Fruit fly (Drosophila melanogaster) whole organism, prepupa: Measurements from ENCODE around the gene CG13998.

ENCODE experiments used
- Blimp-1 ChIP-seq: fragments of 200-800 bp; sonication (Bioruptor generic); optimal IDR thresholded peaks from 3 replicates; lab custom pipeline; 2017; ENCODE audit warnings: missing biosample characterization, missing genetic modification characterization, mild to moderate bottlenecking, moderate library complexity, missing genetic modification reagents
- CG10669 ChIP-seq: fragments of 200-800 bp; sonication (Bioruptor generic); optimal IDR thresholded peaks from 3 replicates; lab custom pipeline; 2018; ENCODE audit warnings: missing biosample characterization, mild to moderate bottlenecking, missing genetic modification characterization, moderate library complexity
- CG11294 ChIP-seq: fragments of 200-800 bp; sonication (Bioruptor generic); IDR thresholded peaks from 2 replicates; pipeline ENCODE4 v1.3.6; 2022; ENCODE audit warnings: missing biosample characterization, missing genetic modification characterization
- CG11762 ChIP-seq: fragments of 200-800 bp; sonication (Bioruptor generic); optimal IDR thresholded peaks from 3 replicates; lab custom pipeline; 2016; ENCODE audit warnings: missing biosample characterization, missing genetic modification characterization; ENCODE audit not compliant: insufficient read depth
- CG11902 ChIP-seq: fragments of 200-800 bp; sonication (Bioruptor generic); optimal IDR thresholded peaks from 3 replicates; lab custom pipeline; 2016; ENCODE audit warnings: missing biosample characterization, missing genetic modification characterization
- CG15336 ChIP-seq: fragments of 200-800 bp; sonication (Bioruptor generic); IDR thresholded peaks from 2 replicates; pipeline ENCODE4 v1.3.6; 2022; ENCODE audit warnings: missing biosample characterization, missing genetic modification characterization
- CG1621 ChIP-seq: fragments of 200-800 bp; sonication (Bioruptor generic); optimal IDR thresholded peaks from 3 replicates; lab custom pipeline; 2018; ENCODE audit warnings: missing biosample characterization, mild to moderate bottlenecking, missing genetic modification characterization
- CG16779 ChIP-seq: fragments of 200-800 bp; sonication (Bioruptor generic); optimal IDR thresholded peaks from 3 replicates; lab custom pipeline; 2017; ENCODE audit warnings: missing biosample characterization, mild to moderate bottlenecking, missing genetic modification characterization
- CG3032 ChIP-seq: fragments of 200-800 bp; optimal IDR thresholded peaks from 2 replicates; lab custom pipeline; 2019; ENCODE audit warnings: missing biosample characterization, mild to moderate bottlenecking, missing genetic modification characterization, moderate library complexity
- CG32006 ChIP-seq: fragments of 200-800 bp; sonication (Bioruptor generic); optimal IDR thresholded peaks from 3 replicates; lab custom pipeline; 2017; ENCODE audit warnings: missing biosample characterization, mild to moderate bottlenecking, missing genetic modification characterization
- CG3919 ChIP-seq: fragments of 200-800 bp; sonication (Bioruptor generic); optimal IDR thresholded peaks from 3 replicates; lab custom pipeline; 2016; ENCODE audit warnings: missing biosample characterization, missing genetic modification characterization
- CG4318 ChIP-seq: fragments of 200-800 bp; sonication (Bioruptor generic); optimal IDR thresholded peaks from 3 replicates; lab custom pipeline; 2017; ENCODE audit warnings: missing biosample characterization, mild to moderate bottlenecking, missing genetic modification characterization
- CG6276 ChIP-seq: fragments of 200-800 bp; sonication (Bioruptor generic); optimal IDR thresholded peaks from 2 replicates; lab custom pipeline; 2017; ENCODE audit warnings: missing biosample characterization, mild to moderate bottlenecking, missing genetic modification characterization
- CG6792 ChIP-seq: fragments of 200-800 bp; sonication (Bioruptor generic); optimal IDR thresholded peaks from 3 replicates; lab custom pipeline; 2016; ENCODE audit warnings: missing biosample characterization, missing genetic modification characterization
- CG6808 ChIP-seq: fragments of 200-800 bp; sonication (Bioruptor generic); optimal IDR thresholded peaks from 3 replicates; lab custom pipeline; 2017; ENCODE audit warnings: missing biosample characterization, missing genetic modification characterization, mild to moderate bottlenecking, moderate library complexity, missing genetic modification reagents
- CG7368 ChIP-seq: fragments of 200-800 bp; sonication (Bioruptor generic); optimal IDR thresholded peaks from 3 replicates; lab custom pipeline; 2016; ENCODE audit warnings: missing biosample characterization, missing genetic modification characterization
- CG8119 ChIP-seq: fragments of 200-800 bp; sonication (Bioruptor generic); IDR thresholded peaks from 3 replicates; pipeline ENCODE4 v1.3.6; 2022; ENCODE audit warnings: missing biosample characterization, missing genetic modification characterization
- CG8319 ChIP-seq: fragments of 200-800 bp; sonication (Bioruptor generic); optimal IDR thresholded peaks from 3 replicates; lab custom pipeline; 2016; ENCODE audit warnings: missing biosample characterization, missing genetic modification characterization
- CG9139 ChIP-seq: fragments of 200-800 bp; sonication (Bioruptor generic); optimal IDR thresholded peaks from 3 replicates; lab custom pipeline; 2017; ENCODE audit warnings: missing biosample characterization, mild to moderate bottlenecking, missing genetic modification characterization
- Eip78C ChIP-seq: fragments of 200-800 bp; sonication (Bioruptor generic); peaks from one replicate; lab custom pipeline; 2016; ENCODE audit warnings: missing biosample characterization, missing genetic modification characterization
- Ets96B ChIP-seq: fragments of 200-800 bp; optimal IDR thresholded peaks from 2 replicates; lab custom pipeline; 2019; ENCODE audit warnings: missing biosample characterization, mild to moderate bottlenecking, missing genetic modification characterization, moderate library complexity
- Gug ChIP-seq: fragments of 200-800 bp; sonication (Bioruptor generic); IDR thresholded peaks from 2 replicates; pipeline ENCODE4 v1.3.6; 2022; ENCODE audit warnings: missing biosample characterization, missing genetic modification characterization
- Hr38 ChIP-seq: sonication (Bioruptor generic); optimal IDR thresholded peaks from 2 replicates; lab custom pipeline; 2016; ENCODE audit warnings: missing biosample characterization, missing genetic modification characterization
- Hr39 ChIP-seq: fragments of 200-800 bp; sonication (Bioruptor generic); optimal IDR thresholded peaks from 2 replicates; lab custom pipeline; 2016; ENCODE audit warnings: missing biosample characterization, missing genetic modification characterization
- Hr4 ChIP-seq: fragments of 200-800 bp; sonication (Bioruptor generic); optimal IDR thresholded peaks from 3 replicates; lab custom pipeline; 2016; ENCODE audit warnings: missing biosample characterization, missing genetic modification characterization
- Lpt ChIP-seq: fragments of 200-800 bp; sonication (Bioruptor generic); optimal IDR thresholded peaks from 3 replicates; lab custom pipeline; 2016; ENCODE audit warnings: missing biosample characterization, missing genetic modification characterization
- OdsH ChIP-seq: fragments of 200-800 bp; sonication (Bioruptor generic); optimal IDR thresholded peaks from 3 replicates; lab custom pipeline; 2016; ENCODE audit warnings: missing biosample characterization, missing genetic modification characterization
- Smox ChIP-seq: fragments of 200-800 bp; sonication (Bioruptor generic); optimal IDR thresholded peaks from 3 replicates; lab custom pipeline; 2016; ENCODE audit warnings: missing biosample characterization, missing genetic modification characterization
- Sox102F ChIP-seq: fragments of 200-800 bp; sonication (Bioruptor generic); optimal IDR thresholded peaks from 2 replicates; lab custom pipeline; 2016; ENCODE audit warnings: missing biosample characterization, mild to moderate bottlenecking, missing genetic modification characterization
- Sox14 ChIP-seq: fragments of 200-800 bp; sonication (Bioruptor generic); optimal IDR thresholded peaks from 3 replicates; lab custom pipeline; 2016; ENCODE audit warnings: missing biosample characterization, missing genetic modification characterization
- Sox15 ChIP-seq: fragments of 200-800 bp; sonication (Bioruptor generic); optimal IDR thresholded peaks from 3 replicates; lab custom pipeline; 2016; ENCODE audit warnings: missing biosample characterization, missing genetic modification characterization
- acj6 ChIP-seq: fragments of 200-800 bp; sonication (Bioruptor generic); optimal IDR thresholded peaks from 3 replicates; lab custom pipeline; 2016; ENCODE audit warnings: missing biosample characterization, missing genetic modification characterization
- dac ChIP-seq: fragments of 200-800 bp; sonication (Bioruptor generic); optimal IDR thresholded peaks from 2 replicates; lab custom pipeline; 2017; ENCODE audit warnings: missing biosample characterization, mild to moderate bottlenecking, missing genetic modification characterization
- dsx ChIP-seq: fragments of 200-800 bp; optimal IDR thresholded peaks from 3 replicates; lab custom pipeline; 2019; ENCODE audit warnings: missing biosample characterization, mild to moderate bottlenecking, missing genetic modification characterization, moderate library complexity; ENCODE audit not compliant: poor library complexity, severe bottlenecking
- eg ChIP-seq: fragments of 200-800 bp; sonication (Bioruptor generic); IDR thresholded peaks from 3 replicates; pipeline ENCODE4 v1.3.6; 2022; ENCODE audit warnings: missing biosample characterization, missing genetic modification characterization
- esn ChIP-seq: fragments of 200-800 bp; sonication (Bioruptor generic); optimal IDR thresholded peaks from 2 replicates; lab custom pipeline; 2016; ENCODE audit warnings: missing biosample characterization, mild to moderate bottlenecking, missing genetic modification characterization, moderate library complexity
- fd85E ChIP-seq: fragments of 200-800 bp; sonication (Bioruptor generic); optimal IDR thresholded peaks from 3 replicates; lab custom pipeline; 2016; ENCODE audit warnings: missing biosample characterization, missing genetic modification characterization
- fkh ChIP-seq: fragments of 200-800 bp; sonication (Bioruptor generic); optimal IDR thresholded peaks from 3 replicates; lab custom pipeline; 2017; ENCODE audit warnings: missing biosample characterization, mild to moderate bottlenecking, missing genetic modification characterization, moderate library complexity
- lz ChIP-seq: fragments of 200-800 bp; sonication (Bioruptor generic); optimal IDR thresholded peaks from 3 replicates; lab custom pipeline; 2016; ENCODE audit warnings: missing biosample characterization, missing genetic modification characterization
- pdm3 ChIP-seq: fragments of 200-800 bp; sonication (Bioruptor generic); optimal IDR thresholded peaks from 3 replicates; lab custom pipeline; 2016; ENCODE audit warnings: missing biosample characterization, missing genetic modification characterization
- salr ChIP-seq, 2 experiments: fragments of 200-800 bp; sonication (Bioruptor generic); optimal IDR thresholded peaks; 3 replicates each; lab custom pipeline; 2016 to 2018; ENCODE audit warnings: missing biosample characterization in 2 of 2, missing genetic modification characterization in 2 of 2, mild to moderate bottlenecking in 1 of 2
- ss ChIP-seq, 2 experiments: fragments of 200-800 bp; sonication (Bioruptor generic); optimal IDR thresholded peaks; 2 replicates in 1 of 2; 3 replicates in 1 of 2; lab custom pipeline; 2017 to 2018; ENCODE audit warnings: mild to moderate bottlenecking in 2 of 2, missing biosample characterization in 2 of 2, missing genetic modification characterization in 2 of 2, moderate library complexity in 1 of 2
- svp ChIP-seq: fragments of 200-800 bp; sonication (Bioruptor generic); peaks from one replicate; lab custom pipeline; 2016; ENCODE audit warnings: missing biosample characterization, missing genetic modification characterization
- topi ChIP-seq: fragments of 200-800 bp; sonication (Bioruptor generic); optimal IDR thresholded peaks from 3 replicates; lab custom pipeline; 2016; ENCODE audit warnings: missing biosample characterization, missing genetic modification characterization
- vri ChIP-seq: fragments of 200-800 bp; sonication (Bioruptor generic); optimal IDR thresholded peaks from 3 replicates; lab custom pipeline; 2016; ENCODE audit warnings: missing biosample characterization, mild to moderate bottlenecking, missing genetic modification characterization

Gene CG13998

DNA sequence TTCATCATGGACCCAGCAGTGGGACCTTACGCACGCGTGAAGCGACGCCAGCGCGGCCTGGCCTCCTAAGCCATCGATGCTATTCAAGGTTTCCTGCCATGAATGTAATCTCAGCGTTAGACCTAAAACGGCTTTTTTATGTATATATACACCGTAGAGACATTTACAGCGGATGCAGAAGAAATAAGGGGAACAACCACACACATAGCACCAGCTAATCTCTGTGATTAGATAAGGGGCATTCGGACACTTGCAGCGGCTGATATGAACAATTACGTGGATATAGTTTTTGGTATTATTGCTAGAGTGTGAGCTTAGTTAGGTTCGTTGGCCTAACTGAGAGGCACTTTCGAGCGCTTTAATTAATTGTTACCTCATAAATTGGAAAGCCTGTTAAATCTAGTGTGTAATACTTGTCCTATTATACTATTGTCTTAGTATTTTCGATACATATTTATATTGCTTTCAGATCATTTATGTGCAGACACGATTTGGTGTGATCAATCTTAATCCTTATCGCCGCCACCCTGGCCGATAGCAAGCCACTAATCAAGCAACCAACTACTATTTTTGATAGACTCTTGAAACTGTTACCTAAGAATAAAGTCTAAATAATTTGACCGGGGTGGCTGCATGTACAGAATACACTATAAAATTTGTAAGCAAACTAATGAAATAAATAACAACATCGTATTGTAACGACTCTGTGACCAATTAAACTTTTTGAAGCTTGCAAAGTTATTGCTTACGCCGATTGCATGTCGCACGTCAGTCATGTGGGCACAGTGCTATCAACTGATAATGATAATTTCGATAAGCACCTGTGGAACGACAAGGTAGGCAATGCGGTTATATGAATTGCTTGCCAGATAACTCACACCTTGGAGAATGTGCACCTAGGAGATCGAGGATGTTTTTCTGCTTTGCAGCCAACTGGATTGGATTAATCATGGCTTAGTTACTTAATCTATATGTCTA, 31.8 kb upstream of the CG13998 start:
- no peak for TF ChIP-seq CG16779 (tag; lab: Kevin White, UChicago)
- TF ChIP-seq acj6, result no peak
- TF ChIP-seq vri (GFP tag; lab: Kevin White, UChicago), result peak; percentile 39
- no peak for TF ChIP-seq dac (GFP tag; lab: Kevin White, UChicago)
- TF ChIP-seq Hr38 (GFP tag; lab: Kevin White, UChicago), result no peak
- TF ChIP-seq, all 60 proteins: peak for 1

DNA sequence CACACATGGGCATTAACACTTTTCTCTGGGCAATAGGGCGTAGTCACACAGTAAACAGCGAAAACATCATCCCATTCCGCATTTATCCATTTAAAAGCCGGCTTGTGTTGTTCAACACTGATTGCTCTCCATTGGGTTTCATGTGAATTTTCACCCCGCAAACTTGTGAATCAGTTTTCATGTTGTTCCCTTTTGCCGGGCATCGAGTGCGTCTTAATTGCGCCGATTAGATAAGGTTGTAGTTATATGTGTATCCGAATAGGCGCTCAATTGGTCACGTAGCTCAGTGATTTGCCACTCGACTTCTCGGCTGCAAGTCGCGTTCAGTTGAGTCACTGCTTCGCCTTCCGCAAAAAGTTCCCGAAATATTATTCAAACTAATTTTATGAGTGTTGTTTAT, 30.3 kb upstream of the CG13998 start:
- TF ChIP-seq vri (GFP tag; lab: Kevin White, UChicago), result peak; percentile 35
- TF ChIP-seq CG11762 (GFP tag; lab: Kevin White, UChicago), result no peak
- TF ChIP-seq, all 60 proteins: peak for 1

DNA sequence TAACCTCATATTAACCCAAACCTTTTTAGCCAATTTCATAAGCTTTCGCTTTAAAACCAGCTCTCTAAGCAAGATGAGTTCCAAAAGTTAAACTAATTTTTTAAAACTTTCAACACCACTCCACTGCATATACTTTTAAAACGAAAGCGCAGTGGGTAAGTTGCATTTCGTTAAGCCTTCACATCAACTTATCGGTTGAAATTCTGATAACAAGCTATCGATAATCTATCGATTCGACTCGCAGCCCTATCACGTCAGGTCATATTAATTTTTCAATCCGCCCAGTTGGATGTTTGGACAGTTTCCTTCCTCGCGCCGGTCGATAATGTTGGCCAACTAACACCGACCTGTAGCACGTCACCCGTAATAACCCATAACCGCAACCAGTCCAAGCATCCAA, 29.5 kb upstream of the CG13998 start, which contains the start of gene ifc:
Gene ifc (plus strand): TSS at position 255 of the 400 bp plus-strand sequence.
- peak; percentile 23 for TF ChIP-seq Ets96B
- TF ChIP-seq eg, result no peak
- TF ChIP-seq CG10669, result peak; percentile 10
- TF ChIP-seq OdsH (GFP tag; lab: Kevin White, UChicago), result no peak
- TF ChIP-seq lz (GFP tag; lab: Kevin White, UChicago), result peak; percentile 58
- peak; percentile 29 for TF ChIP-seq CG6792 (GFP tag; lab: Kevin White, UChicago)
- no peak for TF ChIP-seq CG11294
- no peak for TF ChIP-seq Hr39 (GFP tag; lab: Kevin White, UChicago)
- TF ChIP-seq CG4318 (GFP tag; lab: Kevin White, UChicago), result no peak
- TF ChIP-seq svp (GFP tag; lab: Kevin White, UChicago), result peak; percentile 83
- TF ChIP-seq Eip78C (GFP tag; lab: Kevin White, UChicago), result peak; percentile 66
- TF ChIP-seq dsx (GFP tag; lab: Kevin White, UChicago), result peak; percentile 30
- TF ChIP-seq CG8319 (GFP tag; lab: Kevin White, UChicago), result no peak
- TF ChIP-seq Sox15, result peak; percentile 25
- TF ChIP-seq Blimp-1 (GFP tag; lab: Kevin White, UChicago), result no peak
- no peak for TF ChIP-seq CG32006 (GFP tag; lab: Kevin White, UChicago)
- TF ChIP-seq CG15336 (GFP tag; lab: Robert Waterston, UW), result no peak
- TF ChIP-seq Sox102F (GFP tag; lab: Kevin White, UChicago), result no peak
- no peak for TF ChIP-seq Gug (GFP tag; lab: Robert Waterston, UW)
- peak; percentile 66 for TF ChIP-seq Sox14 (GFP tag; lab: Kevin White, UChicago)
- peak; percentile 12 for TF ChIP-seq fkh (GFP tag; lab: Kevin White, UChicago)
- no peak for TF ChIP-seq CG11762 (GFP tag; lab: Kevin White, UChicago)
- TF ChIP-seq Smox, result no peak
- peak; percentile 45 for TF ChIP-seq esn (GFP tag; lab: Kevin White, UChicago)
- TF ChIP-seq pdm3 (GFP tag; lab: Kevin White, UChicago), result no peak
- TF ChIP-seq CG3919, result peak; percentile 38
- peak; percentile 47 for TF ChIP-seq CG1621 (tag; lab: Kevin White, UChicago)
- TF ChIP-seq topi (GFP tag; lab: Kevin White, UChicago), result no peak
- no peak for TF ChIP-seq CG6808 (GFP tag; lab: Kevin White, UChicago)
- TF ChIP-seq CG11902 (GFP tag; lab: Kevin White, UChicago), result no peak
- TF ChIP-seq CG6276 (GFP tag; lab: Kevin White, UChicago), result no peak
- TF ChIP-seq acj6, result peak; percentile 19
- TF ChIP-seq Hr4, result no peak
- no peak for TF ChIP-seq fd85E (GFP tag; lab: Kevin White, UChicago)
- no peak for TF ChIP-seq CG16779 (tag; lab: Kevin White, UChicago)
- no peak for TF ChIP-seq dac (GFP tag; lab: Kevin White, UChicago)
- no peak for TF ChIP-seq Lpt (GFP tag; lab: Kevin White, UChicago)
- TF ChIP-seq CG8119, result no peak
- TF ChIP-seq ss (GFP tag; optimal IDR thresholded peaks at IDR 0.05; lab: Kevin White, UChicago), result peak in 1 of 2 experiments; percentile 3
- no peak for TF ChIP-seq CG7368 (GFP tag; lab: Kevin White, UChicago)
- peak in 1 of 2 experiments; percentile 29 for TF ChIP-seq salr (GFP tag; optimal IDR thresholded peaks at IDR 0.05; lab: Kevin White, UChicago)
- TF ChIP-seq CG3032 (tag; lab: Kevin White, UChicago), result peak; percentile 51
- no peak for TF ChIP-seq CG9139 (GFP tag; lab: Kevin White, UChicago)
